Worm (Caenorhabditis elegans): ENCODE results near the gene F32H5.3.

Gene F32H5.3

ce11 chrV:13320676-13321075 is 38.5 kb upstream of the F32H5.3 start, which contains the start of gene srh-15:
srh-15 (plus strand) TSS chrV:13320976.
- TF ChIP-seq snpc-4 (tag; optimal IDR thresholded peaks at IDR 0.05), result no peak
- TF ChIP-seq lin-13 (tag; optimal IDR thresholded peaks at IDR 0.05), result no peak
- TF ChIP-seq unc-39 (tag; optimal IDR thresholded peaks at IDR 0.05), result no peak
- TF ChIP-seq unc-120 (tag; optimal IDR thresholded peaks at IDR 0.05; ENCODE audit: poor library complexity, severe bottlenecking), result no peak
- no peak for TF ChIP-seq drap-1 (GFP tag; optimal IDR thresholded peaks at IDR 0.05)
- TF ChIP-seq nhr-2 (tag; optimal IDR thresholded peaks at IDR 0.05), result no peak
- TF ChIP-seq ztf-11 (tag; optimal IDR thresholded peaks at IDR 0.05), result no peak
- TF ChIP-seq lin-32 (GFP tag; optimal IDR thresholded peaks at IDR 0.05), result no peak
- TF ChIP-seq flh-1 (GFP tag; optimal IDR thresholded peaks at IDR 0.05), result no peak
- no peak for TF ChIP-seq sptf-1 (tag; optimal IDR thresholded peaks at IDR 0.05)

- TF ChIP-seq nhr-2 (tag; optimal IDR thresholded peaks at IDR 0.05) (no peak), ceh-43 (GFP tag; optimal IDR thresholded peaks at IDR 0.05) (no peak), mls-2 (tag; optimal IDR thresholded peaks at IDR 0.05) (no peak), nhr-28 (tag; optimal IDR thresholded peaks at IDR 0.05) (no peak), sem-2 (GFP tag; optimal IDR thresholded peaks at IDR 0.05) (no peak)
Measured at ce11 chrV:13324933-13325760, 34.0 kb upstream of the F32H5.3 start, which contains the start of gene C50B6.7. C50B6.7 (minus strand) TSS chrV:13324983.

ce11 chrV:13327463-13327862 is 31.7 kb upstream of the F32H5.3 start, which contains the start of gene str-37:
str-37 (plus strand) TSS chrV:13327763.
- TF ChIP-seq flh-1 (GFP tag; optimal IDR thresholded peaks at IDR 0.05), result no peak
- TF ChIP-seq cnd-1 (tag; optimal IDR thresholded peaks at IDR 0.05), result no peak
- no peak for TF ChIP-seq ceh-83 (GFP tag; optimal IDR thresholded peaks at IDR 0.05)
- TF ChIP-seq pha-4 (tag; optimal IDR thresholded peaks at IDR 0.05), result no peak
- TF ChIP-seq mab-5 (tag; optimal IDR thresholded peaks at IDR 0.05), result no peak
- TF ChIP-seq mls-2 (tag; optimal IDR thresholded peaks at IDR 0.05), result no peak
- TF ChIP-seq unc-39 (tag; optimal IDR thresholded peaks at IDR 0.05), result no peak
- no peak for TF ChIP-seq nhr-12 (tag; optimal IDR thresholded peaks at IDR 0.05)
- no peak for TF ChIP-seq ceh-43 (GFP tag; optimal IDR thresholded peaks at IDR 0.05)
- TF ChIP-seq snpc-4 (tag; optimal IDR thresholded peaks at IDR 0.05), result no peak

ce11 chrV:13330919-13331318 is 28.2 kb upstream of the F32H5.3 start, which contains the start of gene nhr-129:
nhr-129 (minus strand) TSS chrV:13331019.
- no peak for TF ChIP-seq M03D4.4 (tag; optimal IDR thresholded peaks at IDR 0.05)
- TF ChIP-seq lsy-2 (tag; optimal IDR thresholded peaks at IDR 0.05), result no peak
- no peak for TF ChIP-seq nhr-2 (tag; optimal IDR thresholded peaks at IDR 0.05)
- no peak for TF ChIP-seq lin-13 (tag; optimal IDR thresholded peaks at IDR 0.05)
- no peak for TF ChIP-seq nhr-12 (tag; optimal IDR thresholded peaks at IDR 0.05)
- no peak for TF ChIP-seq sem-2 (GFP tag; optimal IDR thresholded peaks at IDR 0.05)
- TF ChIP-seq elt-1 (tag; optimal IDR thresholded peaks at IDR 0.05; ENCODE audit: borderline replicate concordance, insufficient read depth), result no peak
- TF ChIP-seq drap-1 (GFP tag; optimal IDR thresholded peaks at IDR 0.05), result no peak
- no peak for TF ChIP-seq pha-4 (tag; optimal IDR thresholded peaks at IDR 0.05)
- TF ChIP-seq zip-8 (tag; optimal IDR thresholded peaks at IDR 0.05), result no peak
- no peak for TF ChIP-seq flh-1 (GFP tag; optimal IDR thresholded peaks at IDR 0.05)
- no peak for TF ChIP-seq bed-3 (GFP tag; optimal IDR thresholded peaks at IDR 0.05)

- TF ChIP-seq pha-4 (tag; optimal IDR thresholded peaks at IDR 0.05) (no peak), elt-1 (tag; optimal IDR thresholded peaks at IDR 0.05; ENCODE audit: borderline replicate concordance, insufficient read depth) (peak; percentile 94)
Measured at ce11 chrV:13333386-13334180, 25.6 kb upstream of the F32H5.3 start, which contains the start of gene nhr-168. nhr-168 (minus strand) TSS chrV:13333871.

ce11 chrV:13334447-13334846 is 24.7 kb upstream of the F32H5.3 start:
- no peak for TF ChIP-seq elt-3 (tag; optimal IDR thresholded peaks at IDR 0.05)
- no peak for TF ChIP-seq ceh-43 (GFP tag; optimal IDR thresholded peaks at IDR 0.05)
- no peak for TF ChIP-seq lsy-2 (tag; optimal IDR thresholded peaks at IDR 0.05)
- no peak for TF ChIP-seq mls-2 (tag; optimal IDR thresholded peaks at IDR 0.05)
- no peak for TF ChIP-seq nhr-76 (tag; optimal IDR thresholded peaks at IDR 0.05)
- TF ChIP-seq elt-1 (tag; optimal IDR thresholded peaks at IDR 0.05; ENCODE audit: borderline replicate concordance, insufficient read depth), result no peak
- TF ChIP-seq nhr-237 (tag; optimal IDR thresholded peaks at IDR 0.05), result no peak
- no peak for TF ChIP-seq pha-4 (tag; optimal IDR thresholded peaks at IDR 0.05)
- TF ChIP-seq ces-1 (GFP tag; optimal IDR thresholded peaks at IDR 0.05), result no peak
- no peak for TF ChIP-seq sem-2 (GFP tag; optimal IDR thresholded peaks at IDR 0.05)
- TF ChIP-seq unc-62 (GFP tag; optimal IDR thresholded peaks at IDR 0.05), result no peak
- TF ChIP-seq unc-39 (tag; optimal IDR thresholded peaks at IDR 0.05), result no peak

Data from whole organism, mixed stage, embryonic.